Fruit fly (Drosophila melanogaster): Measurements from ENCODE around the gene rudhira.

Gene rudhira

DNA sequence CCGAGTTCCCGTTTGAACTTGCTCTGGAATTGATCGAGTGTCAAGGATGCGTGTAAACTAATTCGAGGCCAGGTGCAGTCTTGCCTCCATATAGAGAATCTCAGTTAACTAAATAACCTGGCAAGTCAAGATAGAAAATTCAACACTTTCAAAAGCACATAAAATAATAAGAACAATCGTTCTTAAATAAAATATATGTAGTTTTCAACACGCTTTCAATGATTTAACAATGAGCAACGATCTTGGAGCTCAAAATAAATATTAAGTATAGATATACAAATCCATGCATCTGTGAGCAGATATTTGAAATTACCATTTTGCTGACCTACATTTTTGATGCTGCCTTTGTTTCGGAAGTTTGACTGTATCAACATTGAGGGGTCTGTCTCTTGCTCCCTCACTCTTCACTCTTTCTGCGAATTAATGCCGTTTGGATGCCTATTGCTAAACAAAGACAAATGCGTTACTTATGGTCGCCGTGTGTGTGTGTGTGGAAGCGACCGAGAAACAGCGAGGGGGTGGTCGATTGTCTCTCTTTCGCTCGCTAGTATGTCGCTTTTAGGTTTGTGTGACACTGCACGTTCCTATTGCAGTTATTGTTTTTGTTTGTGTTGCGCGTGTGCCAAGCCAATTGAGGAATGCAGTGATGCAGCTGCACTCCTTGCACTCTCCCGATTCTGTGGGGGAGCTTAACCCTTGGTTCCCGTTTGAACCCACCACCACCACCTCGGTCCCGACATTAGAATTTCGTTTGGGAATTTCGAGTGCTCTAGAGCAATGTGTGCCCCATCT, 3.8 kb downstream of the rudhira start:
- TF ChIP-seq Met (GFP tag; optimal IDR thresholded peaks at IDR 0.05) = peak; percentile 53
- TF ChIP-seq CG6792 (GFP tag; optimal IDR thresholded peaks at IDR 0.05) = peak; percentile 36
- TF ChIP-seq ss (GFP tag; optimal IDR thresholded peaks at IDR 0.05) = no peak
- TF ChIP-seq CG16779 (tag; optimal IDR thresholded peaks at IDR 0.05) = no peak
- TF ChIP-seq pdm3 (GFP tag; optimal IDR thresholded peaks at IDR 0.05) = peak; percentile 78
- peak; percentile 86 for TF ChIP-seq Hr4 (GFP tag; optimal IDR thresholded peaks at IDR 0.05)
- TF ChIP-seq CG11294 (GFP tag; IDR thresholded peaks at IDR 0.05) = peak; percentile 84; the same call in 1 of the 2 replicates
- peak; percentile 73 for TF ChIP-seq OdsH (GFP tag; optimal IDR thresholded peaks at IDR 0.05)
- TF ChIP-seq Eip78C (GFP tag) = peak; percentile 93
- TF ChIP-seq cyc (GFP tag; optimal IDR thresholded peaks at IDR 0.05) = peak; percentile 31
- TF ChIP-seq Smox (GFP tag; optimal IDR thresholded peaks at IDR 0.05) = peak; percentile 39
- peak; percentile 59 for TF ChIP-seq net (GFP tag; optimal IDR thresholded peaks at IDR 0.05)
- TF ChIP-seq lz (GFP tag; optimal IDR thresholded peaks at IDR 0.05) = peak; percentile 58
- peak; percentile 61 for TF ChIP-seq CG10631 (GFP tag; optimal IDR thresholded peaks at IDR 0.05)
- TF ChIP-seq Hr39 (GFP tag; optimal IDR thresholded peaks at IDR 0.05) = peak; percentile 61
- TF ChIP-seq esn (GFP tag; optimal IDR thresholded peaks at IDR 0.05) = peak; percentile 60
- TF ChIP-seq CG7368 (GFP tag; optimal IDR thresholded peaks at IDR 0.05) = peak; percentile 26
- no peak for TF ChIP-seq CG11902 (GFP tag; optimal IDR thresholded peaks at IDR 0.05)
- peak; percentile 85 for TF ChIP-seq dac (GFP tag; optimal IDR thresholded peaks at IDR 0.05)
- peak; percentile 82 for TF ChIP-seq CG4318 (GFP tag; optimal IDR thresholded peaks at IDR 0.05)
- no peak for TF ChIP-seq Eip93F (GFP tag; optimal IDR thresholded peaks at IDR 0.05)
- no peak for TF ChIP-seq Blimp-1 (GFP tag; optimal IDR thresholded peaks at IDR 0.05)
- peak; percentile 37 for TF ChIP-seq CG3032 (tag; optimal IDR thresholded peaks at IDR 0.05)
- no peak for TF ChIP-seq CG9139 (GFP tag; optimal IDR thresholded peaks at IDR 0.05)
- peak; percentile 77 for TF ChIP-seq Lpt (GFP tag; optimal IDR thresholded peaks at IDR 0.05)
- peak; percentile 50 for TF ChIP-seq Eip75B (GFP tag; optimal IDR thresholded peaks at IDR 0.05)
- TF ChIP-seq vri (GFP tag; optimal IDR thresholded peaks at IDR 0.05) = peak; percentile 7
- TF ChIP-seq spab (GFP tag; optimal IDR thresholded peaks at IDR 0.05) = no peak
- peak; percentile 22 for TF ChIP-seq CG34406 (GFP tag; optimal IDR thresholded peaks at IDR 0.05)
- no peak for TF ChIP-seq dsx (GFP tag; optimal IDR thresholded peaks at IDR 0.05; ENCODE audit: poor library complexity, severe bottlenecking)
- TF ChIP-seq CG10669 (GFP tag; optimal IDR thresholded peaks at IDR 0.05) = peak; percentile 22
- peak; percentile 18 for TF ChIP-seq Ets21C (GFP tag; optimal IDR thresholded peaks at IDR 0.05)
- TF ChIP-seq achi (GFP tag; optimal IDR thresholded peaks at IDR 0.05) = peak; percentile 70
- no peak for TF ChIP-seq CG1621 (tag; optimal IDR thresholded peaks at IDR 0.05)
- peak; percentile 50 for TF ChIP-seq Sox102F (GFP tag; optimal IDR thresholded peaks at IDR 0.05)
- TF ChIP-seq CG6808 (GFP tag; optimal IDR thresholded peaks at IDR 0.05) = peak; percentile 0
- no peak for TF ChIP-seq CG6854 (GFP tag; optimal IDR thresholded peaks at IDR 0.05)
- TF ChIP-seq CG31627 (GFP tag; optimal IDR thresholded peaks at IDR 0.05) = peak; percentile 49
- TF ChIP-seq topi (GFP tag; optimal IDR thresholded peaks at IDR 0.05) = peak; percentile 63
- peak; percentile 93 for TF ChIP-seq CG32006 (GFP tag; optimal IDR thresholded peaks at IDR 0.05)
- peak; percentile 84 for TF ChIP-seq CG6276 (GFP tag; optimal IDR thresholded peaks at IDR 0.05)
- peak; percentile 55 for TF ChIP-seq acj6 (GFP tag; optimal IDR thresholded peaks at IDR 0.05)
- peak; percentile 79 for TF ChIP-seq svp (GFP tag)
- no peak for TF ChIP-seq fd59A (GFP tag; optimal IDR thresholded peaks at IDR 0.05)
- peak; percentile 9 to 75 for TF ChIP-seq salr (GFP tag; optimal IDR thresholded peaks at IDR 0.05)
- peak; percentile 3 for TF ChIP-seq Sox15 (GFP tag; optimal IDR thresholded peaks at IDR 0.05)
- peak; percentile 53 for TF ChIP-seq CG6163 (GFP tag; IDR thresholded peaks at IDR 0.05)
- peak; percentile 76 for TF ChIP-seq Gug (GFP tag; IDR thresholded peaks at IDR 0.05)
- no peak for TF ChIP-seq Hr38 (GFP tag; optimal IDR thresholded peaks at IDR 0.05)
- peak; percentile 53 for TF ChIP-seq Sox14 (GFP tag; optimal IDR thresholded peaks at IDR 0.05)

Data from whole organism, prepupa.